In the genomic region with DNA sequence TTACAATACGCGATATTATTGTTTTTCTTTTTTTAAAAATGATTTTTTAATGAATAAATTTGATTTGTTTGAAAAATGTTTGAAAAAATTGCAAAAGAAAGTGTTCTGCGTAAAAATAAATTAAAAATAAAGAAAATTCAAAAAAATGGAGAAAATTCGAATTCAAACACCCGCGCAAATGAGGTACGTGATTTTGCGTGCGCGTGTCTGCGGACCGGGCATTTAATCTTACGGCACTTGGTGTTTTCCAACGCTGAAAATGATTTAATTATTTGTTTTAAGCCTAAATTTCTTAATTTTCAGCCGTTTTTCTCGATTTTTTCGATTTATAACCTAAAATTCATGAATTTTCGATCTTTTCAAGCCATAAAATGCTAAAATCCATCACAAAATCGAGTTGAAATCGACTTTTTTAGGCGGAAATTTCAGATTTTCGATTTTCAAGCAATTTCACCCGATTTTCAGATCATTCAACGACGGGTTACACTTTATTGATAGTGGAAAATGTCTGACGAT, we compare ENCODE assay signal across 5 worm cellular contexts.
A peak's percentile ranks its signal among the peaks of the same experiment; 100 is the strongest.
TF ChIP-seq lines count a peak whose summit lies in the region.

A gene (plus strand): TSS at position 466 of the 516 bp plus-strand sequence.

TF ChIP-seq in whole organism, L1 larva, 84 proteins besides CTCF, POLR2A, EP300 and RAD21 (continues in another document):
- no peak for TF ChIP-seq unc-30 (tag; optimal IDR thresholded peaks at IDR 0.05; lab: Kevin White, UChicago)
- no peak for TF ChIP-seq nhr-90 (tag; optimal IDR thresholded peaks at IDR 0.05; lab: Kevin White, UChicago; ENCODE audit: poor library complexity)
- TF ChIP-seq snpc-4 (tag; optimal IDR thresholded peaks at IDR 0.05; lab: Kevin White, UChicago) = peak; percentile 5
- TF ChIP-seq zip-4 (GFP tag; optimal IDR thresholded peaks at IDR 0.05; lab: Kevin White, UChicago) = no peak
- peak; percentile 65 for TF ChIP-seq skn-1 (tag; optimal IDR thresholded peaks at IDR 0.05; lab: Kevin White, UChicago)
- TF ChIP-seq ztf-4 (tag; optimal IDR thresholded peaks at IDR 0.05; lab: Kevin White, UChicago) = peak; percentile 52
- TF ChIP-seq dsc-1 (tag; optimal IDR thresholded peaks at IDR 0.05; lab: Kevin White, UChicago) = no peak
- TF ChIP-seq egl-13 (tag; optimal IDR thresholded peaks at IDR 0.05; lab: Kevin White, UChicago) = no peak
- no peak for TF ChIP-seq pax-3 (tag; optimal IDR thresholded peaks at IDR 0.05; lab: Kevin White, UChicago)
- TF ChIP-seq fos-1 (tag; optimal IDR thresholded peaks at IDR 0.05; lab: Kevin White, UChicago) = peak; percentile 29
- no peak for TF ChIP-seq aha-1 (tag; optimal IDR thresholded peaks at IDR 0.05; lab: Kevin White, UChicago)
- no peak for TF ChIP-seq nhr-84 (tag; optimal IDR thresholded peaks at IDR 0.05; lab: Kevin White, UChicago)
- TF ChIP-seq efl-3 (GFP tag; optimal IDR thresholded peaks at IDR 0.05; lab: Kevin White, UChicago) = no peak
- peak; percentile 14 for TF ChIP-seq ama-1 (optimal IDR thresholded peaks at IDR 0.05; lab: Kevin White, UChicago)
- no peak for TF ChIP-seq mef-2 (tag; optimal IDR thresholded peaks at IDR 0.05; lab: Kevin White, UChicago)
- TF ChIP-seq alr-1 (tag; optimal IDR thresholded peaks at IDR 0.05; lab: Kevin White, UChicago; ENCODE audit: borderline replicate concordance) = no peak
- no peak for TF ChIP-seq zag-1 (tag; optimal IDR thresholded peaks at IDR 0.05; lab: Kevin White, UChicago)

TF ChIP-seq in whole organism, L3 larva, 47 proteins besides CTCF, POLR2A, EP300 and RAD21 (continues in another document):
- TF ChIP-seq tbx-2 (tag; optimal IDR thresholded peaks at IDR 0.05; lab: Kevin White, UChicago) (peak; percentile 73), zag-1 (tag; optimal IDR thresholded peaks at IDR 0.05; lab: Kevin White, UChicago) (no peak), lsy-12 (tag; optimal IDR thresholded peaks at IDR 0.05; lab: Kevin White, UChicago) (no peak), fkh-2 (tag; optimal IDR thresholded peaks at IDR 0.05; lab: Kevin White, UChicago) (no peak), pqm-1 (tag; optimal IDR thresholded peaks at IDR 0.05; lab: Kevin White, UChicago) (no peak), aly-2 (tag; optimal IDR thresholded peaks at IDR 0.05; lab: Kevin White, UChicago) (no peak), lin-15B (tag; optimal IDR thresholded peaks at IDR 0.05; lab: Kevin White, UChicago) (peak; percentile 60), snpc-4 (tag; optimal IDR thresholded peaks at IDR 0.05; lab: Kevin White, UChicago) (no peak), pha-4 (tag; optimal IDR thresholded peaks at IDR 0.05; lab: Kevin White, UChicago) (peak; percentile 71), daf-12 (tag; optimal IDR thresholded peaks at IDR 0.05; lab: Kevin White, UChicago) (no peak), nhr-67 (tag; optimal IDR thresholded peaks at IDR 0.05; lab: Kevin White, UChicago) (no peak), skn-1 (tag; optimal IDR thresholded peaks at IDR 0.05; lab: Kevin White, UChicago) (no peak), egl-27 (tag; optimal IDR thresholded peaks at IDR 0.05; lab: Kevin White, UChicago) (no peak), ztf-11 (tag; optimal IDR thresholded peaks at IDR 0.05; lab: Kevin White, UChicago) (no peak), eor-1 (tag; optimal IDR thresholded peaks at IDR 0.05; lab: Kevin White, UChicago) (no peak), sea-2 (GFP tag; optimal IDR thresholded peaks at IDR 0.05; lab: Kevin White, UChicago) (no peak), nhr-25 (tag; optimal IDR thresholded peaks at IDR 0.05; lab: Kevin White, UChicago) (no peak), elt-2 (tag; optimal IDR thresholded peaks at IDR 0.05; lab: Kevin White, UChicago) (no peak), mml-1 (tag; optimal IDR thresholded peaks at IDR 0.05; lab: Kevin White, UChicago) (no peak)

TF ChIP-seq in whole organism, early embryonic, 17 proteins besides CTCF, POLR2A, EP300 and RAD21:
- TF ChIP-seq scrt-1 (GFP tag; IDR thresholded peaks at IDR 0.05; lab: Robert Waterston, UW) = no peak
- no peak for TF ChIP-seq ets-7 (tag; optimal IDR thresholded peaks at IDR 0.05; lab: Kevin White, UChicago)
- TF ChIP-seq F13C5.2 (tag; optimal IDR thresholded peaks at IDR 0.05; lab: Kevin White, UChicago) = peak; percentile 62
- peak; percentile 58; the same call in 1 of the 2 replicates for TF ChIP-seq pes-1 (GFP tag; IDR thresholded peaks at IDR 0.05; lab: Robert Waterston, UW)
- peak; percentile 16 for TF ChIP-seq ceh-36 (tag; optimal IDR thresholded peaks at IDR 0.05; lab: Kevin White, UChicago)
- no peak for TF ChIP-seq ceh-13 (GFP tag; optimal IDR thresholded peaks at IDR 0.05; lab: Kevin White, UChicago)
- TF ChIP-seq hnd-1 (tag; optimal IDR thresholded peaks at IDR 0.05; lab: Kevin White, UChicago) = no peak
- TF ChIP-seq tbx-37 (GFP tag; conservative IDR thresholded peaks at IDR 0.05; lab: Robert Waterston, UW) = no peak
- no peak for TF ChIP-seq B0310.2 (tag; optimal IDR thresholded peaks at IDR 0.05; lab: Kevin White, UChicago)
- TF ChIP-seq tra-4 (tag; optimal IDR thresholded peaks at IDR 0.05; lab: Kevin White, UChicago) = no peak
- no peak for TF ChIP-seq tbx-11 (GFP tag; IDR thresholded peaks at IDR 0.05; lab: Robert Waterston, UW)
- TF ChIP-seq flt-1 (GFP tag; IDR thresholded peaks at IDR 0.05; lab: Robert Waterston, UW) = no peak

TF ChIP-seq in whole organism, midembryonic, 9 proteins besides CTCF, POLR2A, EP300 and RAD21:
- TF ChIP-seq T22C8.4 (GFP tag; IDR thresholded peaks at IDR 0.05; lab: Robert Waterston, UW) (no peak), ztf-23 (GFP tag; IDR thresholded peaks at IDR 0.05; lab: Robert Waterston, UW) (0 out of 2 replicates have a peak, but pooled peaks have one; percentile 25), ref-1 (GFP tag; conservative IDR thresholded peaks at IDR 0.05; lab: Robert Waterston, UW) (no peak)

TF ChIP-seq in whole organism, young adult, 124 proteins besides CTCF, POLR2A, EP300 and RAD21:
- TF ChIP-seq dpl-1 (GFP tag; optimal IDR thresholded peaks at IDR 0.05; lab: Kevin White, UChicago) = peak; percentile 90
- TF ChIP-seq lsl-1 (GFP tag; optimal IDR thresholded peaks at IDR 0.05; lab: Kevin White, UChicago) = peak; percentile 66
- TF ChIP-seq lin-40 (tag; optimal IDR thresholded peaks at IDR 0.05; lab: Kevin White, UChicago) = peak; percentile 67
- 0 out of 2 replicates have a peak, but pooled peaks have one; percentile 35 for TF ChIP-seq Y53G8AR.9 (GFP tag; conservative IDR thresholded peaks at IDR 0.05; lab: Robert Waterston, UW)
- TF ChIP-seq xnd-1 (tag; optimal IDR thresholded peaks at IDR 0.05; lab: Kevin White, UChicago) = peak; percentile 5
- 0 out of 2 replicates have a peak, but pooled peaks have one; percentile 27 for TF ChIP-seq rcor-1 (GFP tag; IDR thresholded peaks at IDR 0.05; lab: Robert Waterston, UW)
- 0 out of 2 replicates have a peak, but pooled peaks have one; percentile 28 for TF ChIP-seq hmg-1.2 (GFP tag; IDR thresholded peaks at IDR 0.05; lab: Robert Waterston, UW)
- peak; percentile 25; the same call in 1 of the 2 replicates for TF ChIP-seq D2030.7 (GFP tag; IDR thresholded peaks at IDR 0.05; lab: Robert Waterston, UW)
- no peak for TF ChIP-seq lsy-27 (tag; optimal IDR thresholded peaks at IDR 0.05; lab: Kevin White, UChicago; ENCODE audit: borderline replicate concordance, insufficient read depth)
- TF ChIP-seq zfh-2 (GFP tag; conservative IDR thresholded peaks at IDR 0.05; lab: Robert Waterston, UW) = no peak
- no peak for TF ChIP-seq snpc-1.1 (tag; optimal IDR thresholded peaks at IDR 0.05; lab: Kevin White, UChicago; ENCODE audit: insufficient read depth)
- no peak for TF ChIP-seq F23B12.7 (tag; optimal IDR thresholded peaks at IDR 0.05; lab: Kevin White, UChicago; ENCODE audit: insufficient read depth)
- TF ChIP-seq lin-54 (GFP tag; optimal IDR thresholded peaks at IDR 0.05; lab: Kevin White, UChicago) = peak; percentile 98
- TF ChIP-seq snpc-3.4 (tag; optimal IDR thresholded peaks at IDR 0.05; lab: Kevin White, UChicago) = peak; percentile 24
- peak; percentile 66 for TF ChIP-seq B0336.3 (GFP tag; IDR thresholded peaks at IDR 0.05; lab: Robert Waterston, UW)
- TF ChIP-seq tbp1 (GFP tag; optimal IDR thresholded peaks at IDR 0.05; lab: Kevin White, UChicago) = peak; percentile 24
- peak; percentile 84 for TF ChIP-seq efl-1 (GFP tag; optimal IDR thresholded peaks at IDR 0.05; lab: Kevin White, UChicago)
- peak; percentile 45 for TF ChIP-seq snpc-1.3 (tag; optimal IDR thresholded peaks at IDR 0.05; lab: Kevin White, UChicago; ENCODE audit: insufficient read depth)
- peak; percentile 48; the same call in 1 of the 2 replicates for TF ChIP-seq pbrm-1 (GFP tag; IDR thresholded peaks at IDR 0.05; lab: Robert Waterston, UW)
- TF ChIP-seq aptf-3 (GFP tag; IDR thresholded peaks at IDR 0.05; lab: Robert Waterston, UW) = no peak
- no peak for TF ChIP-seq ztf-28 (GFP tag; IDR thresholded peaks at IDR 0.05; lab: Robert Waterston, UW)
- TF ChIP-seq him-1 (tag; optimal IDR thresholded peaks at IDR 0.05; lab: Kevin White, UChicago) = peak; percentile 54
- 0 out of 2 replicates have a peak, but pooled peaks have one; percentile 23 for TF ChIP-seq nfyb-1 (GFP tag; IDR thresholded peaks at IDR 0.05; lab: Robert Waterston, UW)
- no peak for TF ChIP-seq ztf-6 (GFP tag; IDR thresholded peaks at IDR 0.05; lab: Robert Waterston, UW)
- TF ChIP-seq mel-28 (tag; optimal IDR thresholded peaks at IDR 0.05; lab: Kevin White, UChicago; ENCODE audit: borderline replicate concordance) = no peak
- TF ChIP-seq chd-7 (tag; optimal IDR thresholded peaks at IDR 0.05; lab: Kevin White, UChicago) = no peak
- TF ChIP-seq mcd-1 (GFP tag; IDR thresholded peaks at IDR 0.05; lab: Robert Waterston, UW) = peak; percentile 77
- peak; percentile 37 to 96 (median 57) for TF ChIP-seq lin-35 (GFP tag; optimal IDR thresholded peaks at IDR 0.05; lab: Kevin White, UChicago)
- no peak for TF ChIP-seq cebp-1 (GFP tag; IDR thresholded peaks at IDR 0.05; lab: Robert Waterston, UW)
- TF ChIP-seq cebp-1 (tag; optimal IDR thresholded peaks at IDR 0.05; lab: Kevin White, UChicago) = peak; percentile 46
- peak; percentile 80 for TF ChIP-seq madf-6 (GFP tag; IDR thresholded peaks at IDR 0.05; lab: Robert Waterston, UW)
- TF ChIP-seq dox-1 (GFP tag; IDR thresholded peaks at IDR 0.05; lab: Robert Waterston, UW) = 0 out of 2 replicates have a peak, but pooled peaks have one; percentile 16
- TF ChIP-seq F33H1.4 (GFP tag; IDR thresholded peaks at IDR 0.05; lab: Robert Waterston, UW) = peak; percentile 50
- TF ChIP-seq C06A6.2 (GFP tag; conservative IDR thresholded peaks at IDR 0.05; lab: Robert Waterston, UW) = no peak
